Worm (Caenorhabditis elegans) whole organism, mixed stage, embryonic: ENCODE data around the gene tsp-2.

Experiments used
- M03D4.4 ChIP-seq: sonication (generic microtip); optimal IDR thresholded peaks from 2 replicates; lab custom pipeline; 2017; ENCODE audit warnings: mild to moderate bottlenecking, missing genetic modification characterization, missing compliant biosample characterization
- blmp-1 ChIP-seq: fragments of 150-350 bp; optimal IDR thresholded peaks from 2 replicates; lab custom pipeline; 2014; ENCODE audit warnings: missing biosample characterization, missing genetic modification characterization
- ceh-39 ChIP-seq: fragments of 150-350 bp; optimal IDR thresholded peaks from 2 replicates; lab custom pipeline; 2014; ENCODE audit warnings: missing biosample characterization, missing genetic modification characterization
- ceh-43 ChIP-seq: fragments of 200-800 bp; sonication (Bioruptor generic); optimal IDR thresholded peaks from 2 replicates; lab custom pipeline; 2018; ENCODE audit warnings: mild to moderate bottlenecking, missing genetic modification characterization, moderate library complexity, missing compliant biosample characterization
- ceh-83 ChIP-seq: fragments of 200-800 bp; sonication (Bioruptor generic); optimal IDR thresholded peaks from 2 replicates; lab custom pipeline; 2018; ENCODE audit warnings: mild to moderate bottlenecking, missing genetic modification characterization, missing compliant biosample characterization
- ces-1 ChIP-seq: fragments of 150-350 bp; optimal IDR thresholded peaks from 2 replicates; lab custom pipeline; 2014; ENCODE audit warnings: missing biosample characterization, missing genetic modification reagents, missing genetic modification characterization
- drap-1 ChIP-seq: fragments of 200-800 bp; sonication (Bioruptor generic); optimal IDR thresholded peaks from 3 replicates; lab custom pipeline; 2018; ENCODE audit warnings: mild to moderate bottlenecking, missing genetic modification characterization, missing compliant biosample characterization
- elt-1 ChIP-seq: sonication (generic microtip); optimal IDR thresholded peaks from 2 replicates; lab custom pipeline; 2017; ENCODE audit warnings: missing genetic modification characterization, mild to moderate bottlenecking, missing compliant biosample characterization, antibody characterized with exemption, moderate library complexity, borderline replicate concordance; ENCODE audit not compliant: insufficient read depth
- elt-3 ChIP-seq: fragments of 150-350 bp; optimal IDR thresholded peaks from 2 replicates; lab custom pipeline; 2014; ENCODE audit warnings: missing biosample characterization, missing genetic modification characterization
- flh-1 ChIP-seq: fragments of 200-800 bp; sonication (Bioruptor generic); optimal IDR thresholded peaks from 2 replicates; lab custom pipeline; 2018; ENCODE audit warnings: mild to moderate bottlenecking, missing genetic modification characterization, moderate library complexity, missing compliant biosample characterization
- ham-2 ChIP-seq: fragments of 200-800 bp; sonication (Bioruptor generic); optimal IDR thresholded peaks from 2 replicates; lab custom pipeline; 2018; ENCODE audit warnings: mild to moderate bottlenecking, missing genetic modification characterization, missing compliant biosample characterization
- hlh-1 ChIP-seq: fragments of 150-350 bp; optimal IDR thresholded peaks from 2 replicates; lab custom pipeline; 2014; ENCODE audit warnings: missing biosample characterization, missing genetic modification reagents, missing genetic modification characterization
- lin-13 ChIP-seq: fragments of 150-350 bp; optimal IDR thresholded peaks from 2 replicates; lab custom pipeline; 2014; ENCODE audit warnings: missing biosample characterization, missing genetic modification characterization
- lsy-2 ChIP-seq: fragments of 150-350 bp; optimal IDR thresholded peaks from 2 replicates; lab custom pipeline; 2014; ENCODE audit warnings: missing biosample characterization, missing genetic modification characterization
- mab-5 ChIP-seq: fragments of 150-350 bp; optimal IDR thresholded peaks from 2 replicates; lab custom pipeline; 2014; ENCODE audit warnings: missing biosample characterization, missing genetic modification characterization
- mep-1 ChIP-seq: fragments of 150-350 bp; optimal IDR thresholded peaks from 2 replicates; lab custom pipeline; 2017; ENCODE audit warnings: missing biosample characterization, missing genetic modification reagents, missing genetic modification characterization, inconsistent platforms
- mls-2 ChIP-seq: sonication (generic microtip); optimal IDR thresholded peaks from 2 replicates; lab custom pipeline; 2016; ENCODE audit warnings: mild to moderate bottlenecking, missing genetic modification characterization, moderate library complexity, missing compliant biosample characterization
- nhr-12 ChIP-seq: fragments of 150-350 bp; optimal IDR thresholded peaks from 2 replicates; lab custom pipeline; 2014; ENCODE audit warnings: missing biosample characterization, missing genetic modification characterization
- nhr-2 ChIP-seq: fragments of 150-350 bp; optimal IDR thresholded peaks from 2 replicates; lab custom pipeline; 2014; ENCODE audit warnings: missing biosample characterization, missing genetic modification characterization
- nhr-237 ChIP-seq: fragments of 150-350 bp; optimal IDR thresholded peaks from 2 replicates; lab custom pipeline; 2014; ENCODE audit warnings: missing biosample characterization, missing genetic modification characterization
- nhr-28 ChIP-seq: fragments of 150-350 bp; optimal IDR thresholded peaks from 2 replicates; lab custom pipeline; 2014; ENCODE audit warnings: missing biosample characterization, missing genetic modification characterization
- sem-2 ChIP-seq: fragments of 200-800 bp; sonication (Bioruptor generic); optimal IDR thresholded peaks from 2 replicates; lab custom pipeline; 2018; ENCODE audit warnings: mild to moderate bottlenecking, missing genetic modification characterization, missing compliant biosample characterization
- snpc-4 ChIP-seq: fragments of 150-350 bp; optimal IDR thresholded peaks from 2 replicates; lab custom pipeline; 2014; ENCODE audit warnings: missing biosample characterization, missing genetic modification characterization
- sptf-1 ChIP-seq: sonication (generic microtip); optimal IDR thresholded peaks from 2 replicates; lab custom pipeline; 2017; ENCODE audit warnings: mild to moderate bottlenecking, missing genetic modification characterization, moderate library complexity, missing compliant biosample characterization
- tbx-8 ChIP-seq: fragments of 200-800 bp; sonication (Bioruptor generic); optimal IDR thresholded peaks from 2 replicates; lab custom pipeline; 2018; ENCODE audit warnings: mild to moderate bottlenecking, missing genetic modification characterization, moderate library complexity, missing compliant biosample characterization
- unc-120 ChIP-seq: sonication (generic microtip); optimal IDR thresholded peaks from 2 replicates; lab custom pipeline; 2017; ENCODE audit warnings: missing genetic modification characterization, missing compliant biosample characterization; ENCODE audit not compliant: poor library complexity, severe bottlenecking
- unc-39 ChIP-seq: fragments of 150-350 bp; optimal IDR thresholded peaks from 2 replicates; lab custom pipeline; 2014; ENCODE audit warnings: missing biosample characterization, missing genetic modification characterization
- unc-62 ChIP-seq: fragments of 150-350 bp; optimal IDR thresholded peaks from 2 replicates; lab custom pipeline; 2014; ENCODE audit warnings: missing biosample characterization, missing genetic modification reagents, missing genetic modification characterization
- zip-8 ChIP-seq: fragments of 150-350 bp; optimal IDR thresholded peaks from 2 replicates; lab custom pipeline; 2014; ENCODE audit warnings: missing biosample characterization, missing genetic modification characterization
- ztf-11 ChIP-seq: fragments of 150-350 bp; optimal IDR thresholded peaks from 2 replicates; lab custom pipeline; 2014; ENCODE audit warnings: missing biosample characterization, missing genetic modification characterization

Gene tsp-2

ce11 chrIII:8279567-8279966 lies 41.8 kb upstream of the tsp-2 start:
- no peak for TF ChIP-seq ztf-11 (tag; lab: Kevin White, UChicago)
- TF ChIP-seq tbx-8 (GFP tag; lab: Kevin White, UChicago), result no peak
- no peak for TF ChIP-seq nhr-12 (tag; lab: Kevin White, UChicago)
- TF ChIP-seq nhr-28 (tag; lab: Kevin White, UChicago), result no peak
- TF ChIP-seq nhr-2 (tag; lab: Kevin White, UChicago), result peak; percentile 75
- no peak for TF ChIP-seq unc-120 (tag; lab: Kevin White, UChicago)
- TF ChIP-seq hlh-1, result no peak
- TF ChIP-seq ceh-43, result no peak
- TF ChIP-seq snpc-4, result no peak
- no peak for TF ChIP-seq lin-13 (tag; lab: Kevin White, UChicago)
- no peak for TF ChIP-seq nhr-237 (tag; lab: Kevin White, UChicago)
- peak; percentile 74 for TF ChIP-seq ces-1 (GFP tag; lab: Kevin White, UChicago)
- no peak for TF ChIP-seq blmp-1 (tag; lab: Kevin White, UChicago)
- no peak for TF ChIP-seq drap-1
- no peak for TF ChIP-seq mep-1
- TF ChIP-seq M03D4.4 (tag; lab: Kevin White, UChicago), result no peak
- TF ChIP-seq elt-1 (tag; lab: Kevin White, UChicago), result peak; percentile 96
- TF ChIP-seq mab-5 (tag; lab: Kevin White, UChicago), result no peak

ce11 chrIII:8278801-8279200 lies 41.1 kb upstream of the tsp-2 start, which contains the start of gene mig-10:
Gene mig-10 (plus strand): TSS chrIII:8279101.
- TF ChIP-seq lsy-2 (tag; lab: Kevin White, UChicago), result no peak
- no peak for TF ChIP-seq ceh-39 (tag; lab: Kevin White, UChicago)
- TF ChIP-seq elt-3 (tag; lab: Kevin White, UChicago), result no peak
- no peak for TF ChIP-seq sptf-1 (tag; lab: Kevin White, UChicago)
- TF ChIP-seq ceh-83, result no peak
- no peak for TF ChIP-seq unc-62 (GFP tag; lab: Kevin White, UChicago)
- no peak for TF ChIP-seq nhr-12 (tag; lab: Kevin White, UChicago)
- no peak for TF ChIP-seq hlh-1
- no peak for TF ChIP-seq sem-2
- no peak for TF ChIP-seq zip-8
- no peak for TF ChIP-seq ztf-11 (tag; lab: Kevin White, UChicago)
- no peak for TF ChIP-seq unc-39 (tag; lab: Kevin White, UChicago)
- TF ChIP-seq ham-2 (GFP tag; lab: Kevin White, UChicago), result no peak

- TF ChIP-seq nhr-237 (tag; lab: Kevin White, UChicago), result no peak
- no peak for TF ChIP-seq lin-13 (tag; lab: Kevin White, UChicago)
- no peak for TF ChIP-seq flh-1 (GFP tag; lab: Kevin White, UChicago)
- no peak for TF ChIP-seq nhr-2 (tag; lab: Kevin White, UChicago)
- TF ChIP-seq ham-2 (GFP tag; lab: Kevin White, UChicago), result no peak
Measured at ce11 chrIII:8275871-8276270, 38.1 kb upstream of the tsp-2 start, which contains the start of gene clec-160. Gene clec-160 (minus strand): TSS chrIII:8275971.

ce11 chrIII:8271676-8272225 lies 34.0 kb upstream of the tsp-2 start, which contains the start of the genes mps-4 and F09G8.10:
Gene mps-4 (minus strand): TSS chrIII:8271776.
Gene F09G8.10 (minus strand): TSS chrIII:8272175.
- TF ChIP-seq ceh-39 (tag; lab: Kevin White, UChicago), result no peak
- TF ChIP-seq blmp-1 (tag; lab: Kevin White, UChicago), result no peak

- TF ChIP-seq ceh-83 (no peak), lsy-2 (tag; lab: Kevin White, UChicago) (no peak), unc-39 (tag; lab: Kevin White, UChicago) (no peak), ces-1 (GFP tag; lab: Kevin White, UChicago) (no peak), mls-2 (tag; lab: Kevin White, UChicago) (no peak), M03D4.4 (tag; lab: Kevin White, UChicago) (no peak), drap-1 (no peak), snpc-4 (no peak), mep-1 (peak; percentile 2)
Measured at ce11 chrIII:8268296-8268695, 30.6 kb upstream of the tsp-2 start, which contains the start of the genes F09G8.7 and crn-7. Gene F09G8.7 (minus strand): TSS chrIII:8268355. Gene crn-7 (plus strand): TSS chrIII:8268531.
